Fruit fly (Drosophila melanogaster): Measurements from ENCODE around the gene Saf6.

DNA sequence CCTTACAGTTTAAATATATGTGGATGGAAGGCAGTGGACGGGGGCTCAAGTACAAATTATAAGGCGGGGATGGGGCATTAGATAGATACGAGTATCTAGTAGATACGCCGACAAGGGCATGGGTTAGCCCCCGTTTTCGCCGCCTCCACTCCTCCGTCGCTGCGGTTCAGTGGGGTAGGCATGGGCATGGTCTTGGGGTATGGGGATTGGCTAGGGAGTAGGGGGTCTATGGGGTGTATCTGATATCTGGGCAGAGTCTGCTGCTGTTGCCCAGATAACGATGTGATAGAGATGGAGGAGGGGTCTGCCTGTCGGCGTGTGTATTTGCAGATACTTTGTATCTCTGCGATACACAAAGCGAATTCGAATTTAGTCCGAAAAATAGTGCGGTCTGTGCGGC, 25.8 kb downstream of the Saf6 start:
- TF ChIP-seq CG8159 (tag; optimal IDR thresholded peaks at IDR 0.05) (no peak), CG34367 (tag; optimal IDR thresholded peaks at IDR 0.05) (no peak), CG15710 (tag; optimal IDR thresholded peaks at IDR 0.05) (no peak), gl (tag; optimal IDR thresholded peaks at IDR 0.05) (no peak), CG14655 (GFP tag; optimal IDR thresholded peaks at IDR 0.05) (no peak), D1 (tag; optimal IDR thresholded peaks at IDR 0.05) (no peak), Pif1B (GFP tag; optimal IDR thresholded peaks at IDR 0.05) (no peak), CG9948 (tag; optimal IDR thresholded peaks at IDR 0.05) (no peak)

Measured in whole organism, pupa.